Worm (Caenorhabditis elegans) whole organism, young adult: ENCODE measurements around the gene ddx-19.

ENCODE experiments used
- B0019.2 ChIP-seq: fragments of 200-800 bp; sonication (Bioruptor generic); conservative IDR thresholded peaks from 2 replicates; pipeline ENCODE4 v1.3.6; 2022; ENCODE audit warnings: missing genetic modification reagents, missing genetic modification characterization, missing compliant biosample characterization
- B0035.1 ChIP-seq: sonication (generic microtip); optimal IDR thresholded peaks from 2 replicates; lab custom pipeline; 2016; ENCODE audit warnings: missing genetic modification characterization, mild to moderate bottlenecking, missing compliant biosample characterization, missing genotype, missing genetic modification reagents
- B0336.3 ChIP-seq: fragments of 200-800 bp; sonication (Bioruptor generic); IDR thresholded peaks from 2 replicates; pipeline ENCODE4 v1.3.6; 2022; ENCODE audit warnings: missing genetic modification characterization, missing compliant biosample characterization
- C17E4.6 ChIP-seq: fragments of 200-800 bp; sonication (Bioruptor generic); IDR thresholded peaks from 2 replicates; pipeline ENCODE4 v1.3.6; 2022; ENCODE audit warnings: missing genetic modification reagents, missing genetic modification characterization, missing compliant biosample characterization
- F10E7.11 ChIP-seq: sonication (generic microtip); optimal IDR thresholded peaks from 2 replicates; lab custom pipeline; 2017; ENCODE audit warnings: mild to moderate bottlenecking, missing genetic modification characterization, moderate library complexity, missing compliant biosample characterization
- F22D6.2 ChIP-seq: sonication (generic microtip); optimal IDR thresholded peaks from 2 replicates; lab custom pipeline; 2016; ENCODE audit warnings: mild to moderate bottlenecking, missing genetic modification characterization, missing compliant biosample characterization
- F49E8.2 ChIP-seq: sonication (generic microtip); optimal IDR thresholded peaks from 3 replicates; lab custom pipeline; 2017; ENCODE audit warnings: missing genetic modification characterization, mild to moderate bottlenecking, missing compliant biosample characterization, antibody characterized with exemption, moderate library complexity; ENCODE audit not compliant: insufficient read depth
- F55B11.4 ChIP-seq: sonication (generic microtip); optimal IDR thresholded peaks from 2 replicates; lab custom pipeline; 2016; ENCODE audit warnings: missing compliant biosample characterization, missing genetic modification characterization, borderline replicate concordance; ENCODE audit not compliant: insufficient read depth
- F57C9.4 ChIP-seq: sonication (generic microtip); optimal IDR thresholded peaks from 2 replicates; lab custom pipeline; 2017; ENCODE audit warnings: mild to moderate bottlenecking, missing genetic modification characterization, missing compliant biosample characterization
- K12H6.12 ChIP-seq: fragments of 200-800 bp; sonication (Bioruptor generic); optimal IDR thresholded peaks from 2 replicates; lab custom pipeline; 2018; ENCODE audit warnings: mild to moderate bottlenecking, missing genetic modification characterization, missing compliant biosample characterization
- T26A5.8 ChIP-seq: sonication (generic microtip); optimal IDR thresholded peaks from 2 replicates; lab custom pipeline; 2016; ENCODE audit warnings: missing genetic modification characterization, missing compliant biosample characterization
- Y53F4B.3 ChIP-seq: fragments of 200-800 bp; sonication (Bioruptor generic); IDR thresholded peaks from 2 replicates; pipeline ENCODE4 v1.3.6; 2022; ENCODE audit warnings: missing genetic modification reagents, missing genetic modification characterization, missing compliant biosample characterization
- Y95B8A.8 ChIP-seq: fragments of 200-800 bp; sonication (Bioruptor generic); IDR thresholded peaks from 2 replicates; pipeline ENCODE4 v1.3.6; 2022; ENCODE audit warnings: missing genetic modification reagents, missing genetic modification characterization, missing compliant biosample characterization
- ama-1 ChIP-seq, 3 experiments: fragments of 150-350 bp in 1 of 3; sonication (generic microtip) in 2 of 3; optimal IDR thresholded peaks; 2 replicates each; lab custom pipeline; 2014 to 2018; ENCODE audit warnings: missing biosample characterization in 2 of 3, missing genetic modification characterization in 2 of 3, missing genetic modification reagents in 2 of 3
- atf-7 ChIP-seq: sonication (generic microtip); optimal IDR thresholded peaks from 2 replicates; lab custom pipeline; 2017; ENCODE audit warnings: mild to moderate bottlenecking, missing genetic modification characterization, missing compliant biosample characterization
- cebp-1 ChIP-seq, 2 experiments: fragments of 200-800 bp in 1 of 2; sonication (Bioruptor generic) in 1 of 2; sonication (generic microtip) in 1 of 2; IDR thresholded peaks in 1 of 2; optimal IDR thresholded peaks in 1 of 2; 2 replicates each; pipeline versions ENCODE4 v1.3.6 to Lab custom; 2017 to 2022; ENCODE audit warnings: missing compliant biosample characterization in 2 of 2, missing genetic modification characterization in 2 of 2, mild to moderate bottlenecking in 1 of 2, missing genetic modification reagents in 1 of 2, moderate library complexity in 1 of 2
- ceh-27 ChIP-seq: fragments of 200-800 bp; sonication (Bioruptor generic); optimal IDR thresholded peaks from 2 replicates; lab custom pipeline; 2018; ENCODE audit warnings: mild to moderate bottlenecking, missing genetic modification characterization, moderate library complexity, missing compliant biosample characterization
- ceh-40 ChIP-seq: fragments of 200-800 bp; sonication (Bioruptor generic); IDR thresholded peaks from 2 replicates; pipeline ENCODE4 v1.3.6; 2022; ENCODE audit warnings: missing genetic modification characterization, missing compliant biosample characterization
- ceh-91 ChIP-seq: fragments of 200-800 bp; sonication (Bioruptor generic); IDR thresholded peaks from 2 replicates; pipeline ENCODE4 v1.3.6; 2022; ENCODE audit warnings: missing genetic modification reagents, missing genetic modification characterization, missing compliant biosample characterization
- dox-1 ChIP-seq: fragments of 200-800 bp; sonication (Bioruptor generic); IDR thresholded peaks from 2 replicates; pipeline ENCODE4 v1.3.6; 2022; ENCODE audit warnings: missing genetic modification reagents, missing genetic modification characterization, missing compliant biosample characterization
- efl-1 ChIP-seq: fragments of 150-350 bp; optimal IDR thresholded peaks from 2 replicates; lab custom pipeline; 2014; ENCODE audit warnings: missing biosample characterization, missing genetic modification reagents, missing genetic modification characterization
- egl-44 ChIP-seq: fragments of 200-800 bp; sonication (Bioruptor generic); IDR thresholded peaks from 2 replicates; pipeline ENCODE4 v1.3.6; 2022; ENCODE audit warnings: missing genetic modification reagents, missing genetic modification characterization, missing compliant biosample characterization
- fkh-3 ChIP-seq: sonication (generic microtip); optimal IDR thresholded peaks from 2 replicates; lab custom pipeline; 2016; ENCODE audit warnings: mild to moderate bottlenecking, missing genetic modification characterization, missing compliant biosample characterization
- him-1 ChIP-seq: sonication (generic microtip); optimal IDR thresholded peaks from 2 replicates; lab custom pipeline; 2016; ENCODE audit warnings: missing genotype, missing genetic modification reagents, missing genetic modification characterization, missing compliant biosample characterization
- hlh-12 ChIP-seq: sonication (generic microtip); optimal IDR thresholded peaks from 2 replicates; lab custom pipeline; 2016; ENCODE audit warnings: missing genetic modification characterization, missing compliant biosample characterization
- hmg-1.2 ChIP-seq: fragments of 200-800 bp; sonication (Bioruptor generic); IDR thresholded peaks from 2 replicates; pipeline ENCODE4 v1.3.6; 2022; ENCODE audit warnings: missing genetic modification reagents, missing genetic modification characterization, missing compliant biosample characterization
- hsf-1 ChIP-seq: fragments of 200-800 bp; sonication (Bioruptor generic); IDR thresholded peaks from 2 replicates; pipeline ENCODE4 v1.3.6; 2022; ENCODE audit warnings: missing genetic modification reagents, missing genetic modification characterization, missing compliant biosample characterization
- lin-40 ChIP-seq: sonication (generic microtip); optimal IDR thresholded peaks from 2 replicates; lab custom pipeline; 2016; ENCODE audit warnings: missing genetic modification characterization, mild to moderate bottlenecking, missing compliant biosample characterization, missing genotype, missing genetic modification reagents
- lin-54 ChIP-seq: fragments of 200-800 bp; sonication (Bioruptor generic); optimal IDR thresholded peaks from 2 replicates; lab custom pipeline; 2018; ENCODE audit warnings: mild to moderate bottlenecking, missing genetic modification characterization, missing compliant biosample characterization
- madf-10 ChIP-seq: sonication (generic microtip); optimal IDR thresholded peaks from 2 replicates; lab custom pipeline; 2016; ENCODE audit warnings: mild to moderate bottlenecking, missing genetic modification characterization, missing compliant biosample characterization
- mcd-1 ChIP-seq: fragments of 200-800 bp; sonication (Bioruptor generic); IDR thresholded peaks from 2 replicates; pipeline ENCODE4 v1.3.6; 2022; ENCODE audit warnings: missing genetic modification reagents, missing genetic modification characterization, missing compliant biosample characterization
- mel-28 ChIP-seq: sonication (generic microtip); optimal IDR thresholded peaks from 2 replicates; lab custom pipeline; 2016; ENCODE audit warnings: borderline replicate concordance, mild to moderate bottlenecking, missing genetic modification characterization, missing compliant biosample characterization
- mes-4 ChIP-seq: sonication (generic microtip); optimal IDR thresholded peaks from 2 replicates; lab custom pipeline; 2016; ENCODE audit warnings: missing genotype, missing genetic modification characterization, missing compliant biosample characterization
- mxl-1 ChIP-seq: sonication (generic microtip); optimal IDR thresholded peaks from 2 replicates; lab custom pipeline; 2016; ENCODE audit warnings: missing genetic modification characterization, missing compliant biosample characterization
- nfya-1 ChIP-seq: sonication (generic microtip); optimal IDR thresholded peaks from 2 replicates; lab custom pipeline; 2017; ENCODE audit warnings: antibody characterized with exemption, missing compliant biosample characterization, missing genetic modification characterization, borderline replicate concordance; ENCODE audit not compliant: insufficient read depth
- nfyb-1 ChIP-seq: fragments of 200-800 bp; sonication (Bioruptor generic); IDR thresholded peaks from 2 replicates; pipeline ENCODE4 v1.3.6; 2022; ENCODE audit warnings: missing genetic modification reagents, missing genetic modification characterization, missing compliant biosample characterization
- nhr-120 ChIP-seq: fragments of 200-800 bp; sonication (Bioruptor generic); IDR thresholded peaks from 2 replicates; pipeline ENCODE4 v1.3.6; 2022; ENCODE audit warnings: missing genetic modification characterization, missing compliant biosample characterization
- nhr-179 ChIP-seq: sonication (generic microtip); optimal IDR thresholded peaks from 2 replicates; lab custom pipeline; 2016; ENCODE audit warnings: mild to moderate bottlenecking, missing genetic modification characterization, missing compliant biosample characterization
- nhr-27 ChIP-seq: fragments of 200-800 bp; sonication (Bioruptor generic); optimal IDR thresholded peaks from 2 replicates; lab custom pipeline; 2018; ENCODE audit warnings: mild to moderate bottlenecking, missing genetic modification characterization, moderate library complexity, missing compliant biosample characterization
- nhr-80 ChIP-seq: sonication (generic microtip); optimal IDR thresholded peaks from 2 replicates; lab custom pipeline; 2016; ENCODE audit warnings: missing genetic modification characterization, missing compliant biosample characterization
- rec-8 ChIP-seq, 2 experiments: sonication (generic microtip); optimal IDR thresholded peaks; 2 replicates each; lab custom pipeline; 2016; ENCODE audit warnings: mild to moderate bottlenecking in 2 of 2, missing genetic modification characterization in 2 of 2, missing genetic modification reagents in 2 of 2, missing genotype in 2 of 2, missing biosample characterization in 1 of 2, missing compliant biosample characterization in 1 of 2, moderate library complexity in 1 of 2
- repo-1 ChIP-seq: sonication (generic microtip); optimal IDR thresholded peaks from 2 replicates; lab custom pipeline; 2017; ENCODE audit warnings: mild to moderate bottlenecking, missing genetic modification characterization, missing compliant biosample characterization
- sea-2 ChIP-seq: fragments of 200-800 bp; sonication (Bioruptor generic); IDR thresholded peaks from 2 replicates; pipeline ENCODE4 v1.3.6; 2022; ENCODE audit warnings: missing genetic modification characterization, missing compliant biosample characterization
- snpc-1.3 ChIP-seq: sonication (generic microtip); optimal IDR thresholded peaks from 2 replicates; lab custom pipeline; 2017; ENCODE audit warnings: missing genetic modification characterization, mild to moderate bottlenecking, missing compliant biosample characterization, antibody characterized with exemption, moderate library complexity, missing genotype, missing genetic modification reagents; ENCODE audit not compliant: insufficient read depth
- tbp1 ChIP-seq: fragments of 200-800 bp; sonication (Bioruptor generic); optimal IDR thresholded peaks from 2 replicates; lab custom pipeline; 2018; ENCODE audit warnings: mild to moderate bottlenecking, missing genetic modification characterization, missing compliant biosample characterization
- xnd-1 ChIP-seq: sonication (generic microtip); optimal IDR thresholded peaks from 2 replicates; lab custom pipeline; 2016; ENCODE audit warnings: missing genotype, missing genetic modification reagents, missing genetic modification characterization, missing compliant biosample characterization
- zim-3 ChIP-seq: sonication (generic microtip); optimal IDR thresholded peaks from 2 replicates; lab custom pipeline; 2017; ENCODE audit warnings: mild to moderate bottlenecking, missing genetic modification characterization, moderate library complexity, missing compliant biosample characterization
- ztf-6 ChIP-seq: fragments of 200-800 bp; sonication (Bioruptor generic); IDR thresholded peaks from 2 replicates; pipeline ENCODE4 v1.3.6; 2022; ENCODE audit warnings: missing genetic modification reagents, missing genetic modification characterization, missing compliant biosample characterization

Gene ddx-19

DNA sequence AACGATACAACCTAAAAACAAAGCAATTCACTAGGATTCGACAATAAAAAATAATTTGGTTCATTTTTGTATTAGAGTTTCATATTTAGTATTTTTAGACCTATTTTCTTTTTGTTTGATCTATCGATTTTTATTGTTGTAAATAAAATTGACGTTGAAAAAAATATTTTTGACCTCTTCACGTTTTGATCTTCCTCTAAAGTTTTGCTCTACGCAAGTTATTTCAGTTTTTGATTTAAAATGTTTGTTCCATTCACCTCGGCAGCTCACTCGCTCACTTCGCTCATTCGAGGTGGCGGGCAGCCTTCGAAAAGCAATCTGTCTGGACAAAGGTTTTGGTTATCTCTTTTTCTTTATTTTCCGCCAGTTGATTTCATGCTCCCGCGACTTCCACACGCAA, 46.1 kb downstream of the ddx-19 start, which contains the start of gene enol-1 (continued):
- TF ChIP-seq hlh-12 (tag; lab: Kevin White, UChicago) (no peak), B0019.2 (GFP tag; lab: Robert Waterston, UW) (no peak), hsf-1 (GFP tag; lab: Robert Waterston, UW) (peak; percentile 63), repo-1 (tag; lab: Kevin White, UChicago) (no peak), egl-44 (no peak), mes-4 (tag; lab: Kevin White, UChicago) (no peak), K12H6.12 (no peak), madf-10 (tag; lab: Kevin White, UChicago) (no peak), tbp1 (GFP tag; lab: Kevin White, UChicago) (no peak), lin-40 (tag; lab: Kevin White, UChicago) (no peak), nfya-1 (tag; lab: Kevin White, UChicago) (no peak), him-1 (tag; lab: Kevin White, UChicago) (no peak), T26A5.8 (tag; lab: Kevin White, UChicago) (no peak), nhr-27 (tag; lab: Kevin White, UChicago) (no peak), B0336.3 (no peak; the same call in 1 of the 2 replicates), F49E8.2 (peak; percentile 22), ceh-27 (GFP tag; lab: Kevin White, UChicago) (no peak), F22D6.2 (tag; lab: Kevin White, UChicago) (no peak), F57C9.4 (tag; lab: Kevin White, UChicago) (no peak), nhr-80 (tag; lab: Kevin White, UChicago) (no peak), nfyb-1 (GFP tag; lab: Robert Waterston, UW) (no peak), ztf-6 (GFP tag; lab: Robert Waterston, UW) (no peak), mcd-1 (GFP tag; lab: Robert Waterston, UW) (peak; percentile 18; the same call in 1 of the 2 replicates), ceh-91 (peak; percentile 70), sea-2 (GFP tag; lab: Robert Waterston, UW) (no peak), atf-7 (tag; lab: Kevin White, UChicago) (no peak), efl-1 (peak; percentile 77), F55B11.4 (no peak), mel-28 (no peak), snpc-1.3 (tag; lab: Kevin White, UChicago) (no peak), B0035.1 (tag; lab: Kevin White, UChicago) (no peak), hmg-1.2 (GFP tag; lab: Robert Waterston, UW) (no peak), fkh-3 (tag; lab: Kevin White, UChicago) (no peak), xnd-1 (tag; lab: Kevin White, UChicago) (peak; percentile 66), ama-1 (optimal IDR thresholded peaks at IDR 0.05; lab: Kevin White, UChicago) (no peak), ama-1 (GFP tag; optimal IDR thresholded peaks at IDR 0.05; lab: Kevin White, UChicago) (no peak), mxl-1 (tag; lab: Kevin White, UChicago) (no peak), Y95B8A.8 (GFP tag; lab: Robert Waterston, UW) (peak; percentile 80; the same call in 1 of the 2 replicates), cebp-1 (GFP tag; IDR thresholded peaks at IDR 0.05; lab: Robert Waterston, UW) (no peak), cebp-1 (tag; optimal IDR thresholded peaks at IDR 0.05; lab: Kevin White, UChicago) (peak; percentile 12), nhr-179 (tag; lab: Kevin White, UChicago) (no peak), rec-8 (tag; optimal IDR thresholded peaks at IDR 0.05; lab: Kevin White, UChicago) (no peak), ceh-40 (no peak), lin-54 (GFP tag; lab: Kevin White, UChicago) (peak; percentile 15), F10E7.11 (no peak), Y53F4B.3 (GFP tag; lab: Robert Waterston, UW) (no peak), nhr-120 (GFP tag; lab: Robert Waterston, UW) (no peak), dox-1 (GFP tag; lab: Robert Waterston, UW) (no peak), zim-3 (no peak), C17E4.6 (GFP tag; lab: Robert Waterston, UW) (no peak)
